Fruit fly (Drosophila melanogaster) whole organism, pupa: ENCODE results near the gene Gr97a.

ENCODE experiments used
- CG10348 ChIP-seq: fragments of 200-800 bp; sonication (Bioruptor generic); IDR thresholded peaks from 2 replicates; pipeline ENCODE4 v1.3.6; 2022; ENCODE audit warnings: missing biosample characterization, missing genetic modification characterization
- CG12605 ChIP-seq: fragments of 200-800 bp; sonication (Bioruptor generic); IDR thresholded peaks from 2 replicates; pipeline ENCODE4 v1.3.6; 2022; ENCODE audit warnings: missing biosample characterization, missing genetic modification characterization
- CG13204 ChIP-seq: fragments of 200-800 bp; sonication (Bioruptor generic); optimal IDR thresholded peaks from 2 replicates; lab custom pipeline; 2018; ENCODE audit warnings: missing biosample characterization, mild to moderate bottlenecking, missing genetic modification characterization, moderate library complexity
- CG14655 ChIP-seq: fragments of 200-800 bp; sonication (Bioruptor generic); optimal IDR thresholded peaks from 3 replicates; lab custom pipeline; 2017; ENCODE audit warnings: mild to moderate bottlenecking, missing biosample characterization, missing genetic modification reagents, missing genetic modification characterization
- CG15710 ChIP-seq: fragments of 200-800 bp; sonication (Bioruptor generic); optimal IDR thresholded peaks from 2 replicates; lab custom pipeline; 2018; ENCODE audit warnings: missing biosample characterization, mild to moderate bottlenecking, missing genetic modification characterization, moderate library complexity
- CG17806 ChIP-seq: fragments of 200-800 bp; sonication (Bioruptor generic); optimal IDR thresholded peaks from 2 replicates; lab custom pipeline; 2018; ENCODE audit warnings: missing biosample characterization, mild to moderate bottlenecking, missing genetic modification characterization, moderate library complexity
- CG32121 ChIP-seq: fragments of 200-800 bp; sonication (Bioruptor generic); IDR thresholded peaks from 2 replicates; pipeline ENCODE4 v1.3.6; 2022; ENCODE audit warnings: missing biosample characterization, missing genetic modification characterization
- CG34367 ChIP-seq: fragments of 200-800 bp; sonication (Bioruptor generic); optimal IDR thresholded peaks from 2 replicates; lab custom pipeline; 2018; ENCODE audit warnings: missing biosample characterization, mild to moderate bottlenecking, missing genetic modification characterization
- CG4496 ChIP-seq: fragments of 200-800 bp; sonication (Bioruptor generic); IDR thresholded peaks from 3 replicates; pipeline ENCODE4 v1.3.6; 2022; ENCODE audit warnings: missing biosample characterization, missing genetic modification characterization
- CG8159 ChIP-seq: fragments of 200-800 bp; sonication (Bioruptor generic); optimal IDR thresholded peaks from 3 replicates; lab custom pipeline; 2018; ENCODE audit warnings: missing biosample characterization, mild to moderate bottlenecking, missing genetic modification characterization, moderate library complexity
- CG8301 ChIP-seq: fragments of 200-800 bp; sonication (Bioruptor generic); optimal IDR thresholded peaks from 2 replicates; lab custom pipeline; 2018; ENCODE audit warnings: missing biosample characterization, mild to moderate bottlenecking, missing genetic modification characterization
- CG9948 ChIP-seq: fragments of 200-800 bp; sonication (Bioruptor generic); optimal IDR thresholded peaks from 2 replicates; lab custom pipeline; 2018; ENCODE audit warnings: missing biosample characterization, mild to moderate bottlenecking, missing genetic modification characterization, moderate library complexity
- D1 ChIP-seq: fragments of 200-800 bp; sonication (Bioruptor generic); optimal IDR thresholded peaks from 2 replicates; lab custom pipeline; 2018; ENCODE audit warnings: missing biosample characterization, mild to moderate bottlenecking, missing genetic modification characterization, moderate library complexity
- EcR ChIP-seq: fragments of 200-800 bp; sonication (Bioruptor generic); optimal IDR thresholded peaks from 3 replicates; lab custom pipeline; 2019; ENCODE audit warnings: missing biosample characterization, missing genetic modification characterization, mild to moderate bottlenecking, moderate library complexity, missing genetic modification reagents
- Ets98B ChIP-seq: fragments of 200-800 bp; sonication (Bioruptor generic); IDR thresholded peaks from 2 replicates; pipeline ENCODE4 v1.3.6; 2022; ENCODE audit warnings: missing biosample characterization, missing genetic modification characterization
- Pif1A ChIP-seq: fragments of 200-800 bp; sonication (Bioruptor generic); optimal IDR thresholded peaks from 3 replicates; lab custom pipeline; 2016; ENCODE audit warnings: missing biosample characterization, missing genetic modification characterization
- Pif1B ChIP-seq: fragments of 200-800 bp; sonication (Bioruptor generic); optimal IDR thresholded peaks from 3 replicates; lab custom pipeline; 2016; ENCODE audit warnings: missing biosample characterization, missing genetic modification characterization
- Snoo ChIP-seq: fragments of 200-800 bp; sonication (Bioruptor generic); optimal IDR thresholded peaks from 3 replicates; lab custom pipeline; 2017; ENCODE audit warnings: missing biosample characterization, mild to moderate bottlenecking, missing genetic modification characterization, inconsistent platforms
- fd96Ca ChIP-seq: fragments of 200-800 bp; sonication (Bioruptor generic); IDR thresholded peaks from 3 replicates; pipeline ENCODE4 v1.3.6; 2022; ENCODE audit warnings: missing biosample characterization, missing genetic modification characterization
- gl ChIP-seq: fragments of 200-800 bp; sonication (Bioruptor generic); optimal IDR thresholded peaks from 2 replicates; lab custom pipeline; 2018; ENCODE audit warnings: missing biosample characterization, mild to moderate bottlenecking, missing genetic modification characterization
- rn ChIP-seq: fragments of 200-800 bp; sonication (Bioruptor generic); IDR thresholded peaks from 2 replicates; pipeline ENCODE4 v1.3.6; 2022; ENCODE audit warnings: missing biosample characterization, missing genetic modification characterization

Gr97a gene

DNA sequence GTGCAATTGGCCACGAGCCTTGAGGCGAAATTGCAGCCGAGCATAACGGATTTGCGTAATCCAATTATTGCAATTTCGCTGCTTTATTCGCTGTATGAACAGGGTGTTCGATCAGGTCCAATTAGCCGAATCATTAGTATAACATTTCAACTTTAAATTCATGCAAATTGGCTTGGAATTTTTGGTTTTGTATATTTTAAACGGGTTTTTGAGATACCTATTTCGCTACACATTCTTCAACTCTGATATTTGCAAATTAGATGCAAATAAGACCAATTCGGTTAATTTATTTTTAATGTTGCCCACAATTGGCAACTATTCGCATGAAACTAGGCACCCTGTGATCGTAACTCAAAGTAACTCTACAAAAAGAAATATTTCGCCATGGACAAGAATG lies 12.8 kb downstream of the Gr97a start:
- TF ChIP-seq rn (peak; percentile 86), CG4496 (GFP tag; lab: Robert Waterston, UW) (peak; percentile 94), Pif1A (GFP tag; lab: Kevin White, UChicago) (peak; percentile 96), D1 (peak; percentile 95), CG12605 (GFP tag; lab: Robert Waterston, UW) (peak; percentile 87), CG17806 (tag; lab: Kevin White, UChicago) (peak; percentile 97), CG13204 (GFP tag; lab: Kevin White, UChicago) (peak; percentile 16), CG32121 (GFP tag; lab: Robert Waterston, UW) (peak; percentile 85), CG9948 (tag; lab: Kevin White, UChicago) (peak; percentile 98), CG8159 (tag; lab: Kevin White, UChicago) (peak; percentile 96), EcR (GFP tag; lab: Kevin White, UChicago) (no peak), CG8301 (tag; lab: Kevin White, UChicago) (peak; percentile 94), CG14655 (peak; percentile 91), Snoo (tag; lab: Kevin White, UChicago) (no peak), CG15710 (tag; lab: Kevin White, UChicago) (peak; percentile 94), Ets98B (peak; percentile 84), Pif1B (GFP tag; lab: Kevin White, UChicago) (peak; percentile 87), CG10348 (GFP tag; lab: Robert Waterston, UW) (peak; percentile 77), CG34367 (tag; lab: Kevin White, UChicago) (peak; percentile 96), gl (tag; lab: Kevin White, UChicago) (peak; percentile 86), fd96Ca (GFP tag; lab: Robert Waterston, UW) (peak; percentile 93; the same call in 2 of the 3 replicates)
- TF ChIP-seq, all 21 proteins: peak for 19

DNA sequence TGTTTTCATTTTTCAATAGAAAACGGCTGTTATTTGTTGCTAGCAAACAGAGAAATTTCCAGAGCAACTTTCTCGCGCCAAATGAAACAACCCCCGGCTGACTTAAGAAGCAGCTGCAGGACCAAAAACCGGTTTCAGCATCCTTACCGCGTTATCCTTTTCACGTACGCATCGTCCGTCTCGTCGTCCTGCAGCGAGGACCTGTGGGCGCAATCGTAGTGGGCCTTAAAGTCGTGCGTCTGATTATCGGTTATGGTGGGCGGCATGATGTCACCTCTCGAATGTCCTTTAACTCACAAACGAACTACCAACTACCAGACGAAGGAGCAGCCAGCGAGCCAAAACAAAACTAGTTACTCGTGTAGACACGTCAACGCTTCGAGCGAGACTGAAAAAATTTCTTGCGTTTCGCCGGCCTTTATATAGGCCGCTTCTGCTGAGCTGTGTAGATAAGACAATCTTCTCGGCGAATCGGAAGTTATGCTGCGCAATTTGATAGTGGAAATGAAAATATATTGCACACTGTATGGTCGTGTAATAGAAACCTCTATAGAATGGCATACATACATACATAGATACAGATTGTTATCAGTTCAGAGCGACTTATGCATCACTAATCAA lies 13.3 kb downstream of the Gr97a start:
- TF ChIP-seq rn (no peak), CG4496 (GFP tag; lab: Robert Waterston, UW) (no peak), CG13204 (GFP tag; lab: Kevin White, UChicago) (no peak), Pif1B (GFP tag; lab: Kevin White, UChicago) (no peak), CG17806 (tag; lab: Kevin White, UChicago) (no peak), gl (tag; lab: Kevin White, UChicago) (no peak), CG9948 (tag; lab: Kevin White, UChicago) (no peak), fd96Ca (GFP tag; lab: Robert Waterston, UW) (no peak), Snoo (tag; lab: Kevin White, UChicago) (no peak), CG8159 (tag; lab: Kevin White, UChicago) (no peak), D1 (no peak), Ets98B (no peak), CG15710 (tag; lab: Kevin White, UChicago) (no peak), Pif1A (GFP tag; lab: Kevin White, UChicago) (no peak), CG10348 (GFP tag; lab: Robert Waterston, UW) (no peak)

DNA sequence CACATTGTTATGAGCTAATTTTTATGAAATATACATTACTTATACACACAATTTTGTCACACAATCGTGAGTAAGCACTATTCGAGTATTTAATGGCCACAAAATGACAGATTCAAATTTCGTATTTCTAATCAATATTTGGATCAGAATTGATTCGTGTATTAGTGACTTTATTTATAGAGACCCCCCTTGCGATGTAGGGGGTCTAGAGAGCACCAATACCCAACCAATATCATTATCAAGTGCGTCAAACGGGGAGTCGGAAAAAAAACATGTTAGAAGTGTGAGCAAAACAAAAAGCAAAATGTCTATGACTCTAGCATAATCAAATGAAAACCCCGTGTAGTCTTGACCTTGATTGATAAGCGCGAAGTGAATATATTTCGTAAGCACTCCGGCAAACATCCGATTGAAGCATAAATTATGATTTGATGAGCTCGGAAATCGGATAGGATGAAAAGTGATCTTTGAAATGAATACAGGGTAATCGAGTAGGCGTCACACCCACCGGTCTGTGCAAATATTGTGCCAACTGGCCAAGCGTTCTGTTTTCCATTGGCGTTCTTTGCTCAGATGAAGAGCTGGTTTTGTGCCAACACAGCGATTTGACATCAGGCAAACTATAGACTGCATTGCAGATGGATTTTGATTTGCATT lies 14.0 kb downstream of the Gr97a start:
- TF ChIP-seq CG15710 (tag; lab: Kevin White, UChicago): no peak
- no peak for TF ChIP-seq CG17806 (tag; lab: Kevin White, UChicago)
- no peak for TF ChIP-seq EcR (GFP tag; lab: Kevin White, UChicago)
- TF ChIP-seq CG8159 (tag; lab: Kevin White, UChicago): no peak
- TF ChIP-seq CG32121 (GFP tag; lab: Robert Waterston, UW): no peak
- TF ChIP-seq Ets98B: no peak
- TF ChIP-seq Pif1B (GFP tag; lab: Kevin White, UChicago): no peak
- no peak for TF ChIP-seq CG34367 (tag; lab: Kevin White, UChicago)
- TF ChIP-seq CG12605 (GFP tag; lab: Robert Waterston, UW): no peak
- TF ChIP-seq rn: no peak
- no peak for TF ChIP-seq D1
- TF ChIP-seq CG8301 (tag; lab: Kevin White, UChicago): no peak
- no peak for TF ChIP-seq CG14655
- no peak for TF ChIP-seq fd96Ca (GFP tag; lab: Robert Waterston, UW)
- TF ChIP-seq Pif1A (GFP tag; lab: Kevin White, UChicago): no peak

DNA sequence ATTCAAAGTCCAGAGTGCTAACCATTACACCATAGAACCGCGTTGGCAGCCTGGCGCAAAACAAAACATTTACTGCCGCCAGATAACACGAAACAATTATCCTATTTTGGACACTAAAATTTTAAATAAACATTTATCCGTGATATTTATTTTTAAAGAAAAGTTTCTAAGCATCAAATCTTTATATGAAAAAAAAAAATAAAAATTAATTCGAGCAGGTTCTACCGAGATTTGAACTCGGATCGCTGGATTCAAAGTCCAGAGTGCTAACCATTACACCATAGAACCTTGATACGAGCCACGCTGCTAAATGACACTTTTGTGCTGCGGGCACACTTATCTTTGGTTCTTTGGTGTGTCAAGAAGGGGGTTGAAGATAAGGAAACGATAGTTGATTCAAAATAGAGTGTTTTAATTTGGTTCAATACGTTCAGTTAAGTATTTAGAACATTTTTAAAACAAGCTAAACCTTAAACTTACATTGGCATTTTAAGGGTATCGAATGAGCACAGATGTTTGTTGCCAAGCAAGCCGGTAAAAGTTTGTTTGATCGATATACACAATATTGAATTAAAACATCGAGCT lies 18.9 kb downstream of the Gr97a start, which contains the start of gene Spag1:
TSS of gene Spag1 (plus strand) at position 535 of the 585 bp plus-strand sequence.
- peak; percentile 68 for TF ChIP-seq Pif1B (GFP tag; lab: Kevin White, UChicago)
- TF ChIP-seq EcR (GFP tag; lab: Kevin White, UChicago): peak; percentile 31
- TF ChIP-seq gl (tag; lab: Kevin White, UChicago): peak; percentile 58
- TF ChIP-seq CG8159 (tag; lab: Kevin White, UChicago): peak; percentile 3
- TF ChIP-seq CG9948 (tag; lab: Kevin White, UChicago): no peak
- TF ChIP-seq D1: peak; percentile 35
- peak; percentile 5 for TF ChIP-seq CG15710 (tag; lab: Kevin White, UChicago)
- peak; percentile 38; the same call in 1 of the 2 replicates for TF ChIP-seq Ets98B
- TF ChIP-seq rn: no peak
- TF ChIP-seq Pif1A (GFP tag; lab: Kevin White, UChicago): peak; percentile 34
- TF ChIP-seq CG8301 (tag; lab: Kevin White, UChicago): peak; percentile 26
- TF ChIP-seq CG17806 (tag; lab: Kevin White, UChicago): peak; percentile 45
- no peak for TF ChIP-seq CG10348 (GFP tag; lab: Robert Waterston, UW)
- peak; percentile 3 for TF ChIP-seq Snoo (tag; lab: Kevin White, UChicago)
- TF ChIP-seq CG4496 (GFP tag; lab: Robert Waterston, UW): no peak
- peak; percentile 70 for TF ChIP-seq CG12605 (GFP tag; lab: Robert Waterston, UW)
